Fruit fly (Drosophila melanogaster) whole organism, embryonic: ENCODE results near the gene mRpL14.

Experiments
- Antp ChIP-seq: fragments of 200-800 bp; sonication (Bioruptor generic); optimal IDR thresholded peaks from 3 replicates; lab custom pipeline; 2016; ENCODE audit warnings: missing biosample characterization, missing genetic modification characterization
- CG10431 ChIP-seq: fragments of 200-800 bp; sonication (Bioruptor generic); optimal IDR thresholded peaks from 3 replicates; lab custom pipeline; 2018; ENCODE audit warnings: missing biosample characterization, mild to moderate bottlenecking, missing genetic modification characterization
- CG10565 ChIP-seq: fragments of 200-800 bp; sonication (Bioruptor generic); optimal IDR thresholded peaks from 3 replicates; lab custom pipeline; 2016; ENCODE audit warnings: missing biosample characterization, mild to moderate bottlenecking, missing genetic modification characterization
- CG11247 ChIP-seq: fragments of 200-800 bp; sonication (Bioruptor generic); IDR thresholded peaks from 2 replicates; pipeline ENCODE4 v1.3.6; 2022; ENCODE audit warnings: missing biosample characterization, missing genetic modification characterization
- CG12155 ChIP-seq: fragments of 200-800 bp; sonication (Bioruptor generic); optimal IDR thresholded peaks from 3 replicates; lab custom pipeline; 2016; ENCODE audit warnings: missing biosample characterization, missing genetic modification characterization
- CG12236 ChIP-seq: fragments of 200-800 bp; sonication (Bioruptor generic); optimal IDR thresholded peaks from 2 replicates; lab custom pipeline; 2016; ENCODE audit warnings: missing biosample characterization, missing genetic modification characterization
- CG14667 ChIP-seq: fragments of 200-800 bp; sonication (Bioruptor generic); IDR thresholded peaks from 2 replicates; pipeline ENCODE4 v1.3.6; 2022; ENCODE audit warnings: missing biosample characterization, missing genetic modification characterization
- CG15073 ChIP-seq: fragments of 200-800 bp; sonication (Bioruptor generic); optimal IDR thresholded peaks from 2 replicates; lab custom pipeline; 2016; ENCODE audit warnings: missing biosample characterization, missing genetic modification characterization
- CG1603 ChIP-seq: fragments of 200-800 bp; sonication (Bioruptor generic); optimal IDR thresholded peaks from 2 replicates; lab custom pipeline; 2019; ENCODE audit warnings: missing biosample characterization, mild to moderate bottlenecking, missing genetic modification characterization, moderate library complexity
- CG17802 ChIP-seq: fragments of 200-800 bp; sonication (Bioruptor generic); optimal IDR thresholded peaks from 2 replicates; lab custom pipeline; 2018; ENCODE audit warnings: missing biosample characterization, mild to moderate bottlenecking, missing genetic modification characterization, moderate library complexity
- CG3065 ChIP-seq: fragments of 200-800 bp; sonication (Bioruptor generic); optimal IDR thresholded peaks from 2 replicates; lab custom pipeline; 2016; ENCODE audit warnings: missing biosample characterization, missing genetic modification characterization
- CG31441 ChIP-seq: fragments of 200-800 bp; sonication (Bioruptor generic); IDR thresholded peaks from 2 replicates; pipeline ENCODE4 v1.3.6; 2022; ENCODE audit warnings: missing biosample characterization, missing genetic modification characterization
- CG32767 ChIP-seq: fragments of 200-800 bp; sonication (Bioruptor generic); IDR thresholded peaks from 2 replicates; pipeline ENCODE4 v1.3.6; 2022; ENCODE audit warnings: missing biosample characterization, missing genetic modification characterization
- CG34224 ChIP-seq: fragments of 200-800 bp; sonication (Bioruptor generic); IDR thresholded peaks from 3 replicates; pipeline ENCODE4 v1.3.6; 2022; ENCODE audit warnings: missing biosample characterization, missing genetic modification characterization; ENCODE audit not compliant: partially characterized antibody
- CG4404 ChIP-seq: fragments of 200-800 bp; sonication (Bioruptor generic); IDR thresholded peaks from 2 replicates; pipeline ENCODE4 v1.3.6; 2022; ENCODE audit warnings: missing biosample characterization, missing genetic modification characterization
- CG4820 ChIP-seq: fragments of 200-800 bp; sonication (Bioruptor generic); optimal IDR thresholded peaks from 3 replicates; lab custom pipeline; 2016; ENCODE audit warnings: missing biosample characterization, missing genetic modification characterization
- CG4854 ChIP-seq: fragments of 200-800 bp; sonication (Bioruptor generic); optimal IDR thresholded peaks from 2 replicates; lab custom pipeline; 2016; ENCODE audit warnings: missing biosample characterization, missing genetic modification characterization, inconsistent platforms
- CG6254 ChIP-seq: fragments of 200-800 bp; sonication (Bioruptor generic); optimal IDR thresholded peaks from 3 replicates; lab custom pipeline; 2017; ENCODE audit warnings: mild to moderate bottlenecking, missing biosample characterization, missing genetic modification reagents, missing genetic modification characterization
- CG6813 ChIP-seq: fragments of 200-800 bp; sonication (Bioruptor generic); optimal IDR thresholded peaks from 2 replicates; lab custom pipeline; 2017; ENCODE audit warnings: missing biosample characterization, missing genetic modification characterization, mild to moderate bottlenecking, moderate library complexity, missing genetic modification reagents
- CG7357 ChIP-seq: fragments of 200-800 bp; sonication (Bioruptor generic); IDR thresholded peaks from 3 replicates; pipeline ENCODE4 v1.3.6; 2022; ENCODE audit warnings: missing biosample characterization, missing genetic modification characterization
- CG8290 ChIP-seq, 3 experiments: fragments of 200-800 bp; sonication (Bioruptor generic); optimal IDR thresholded peaks; 2 replicates each; lab custom pipeline; 2016 to 2019; ENCODE audit warnings: missing biosample characterization in 3 of 3, missing genetic modification characterization in 3 of 3, mild to moderate bottlenecking in 2 of 3, moderate library complexity in 1 of 3
- CG9609 ChIP-seq: fragments of 200-800 bp; sonication (Bioruptor generic); optimal IDR thresholded peaks from 3 replicates; lab custom pipeline; 2016; ENCODE audit warnings: missing biosample characterization, missing genetic modification characterization
- CkIIα-i1 ChIP-seq: fragments of 200-800 bp; sonication (Bioruptor generic); IDR thresholded peaks from 2 replicates; pipeline ENCODE4 v1.3.6; 2022; ENCODE audit warnings: missing biosample characterization, missing genetic modification characterization
- CoRest ChIP-seq: fragments of 200-800 bp; sonication (Bioruptor generic); optimal IDR thresholded peaks from 3 replicates; lab custom pipeline; 2018; ENCODE audit warnings: missing biosample characterization, mild to moderate bottlenecking, missing genetic modification characterization, moderate library complexity
- Fer2 ChIP-seq: fragments of 200-800 bp; sonication (Bioruptor generic); optimal IDR thresholded peaks from 2 replicates; lab custom pipeline; 2018; ENCODE audit warnings: missing biosample characterization, mild to moderate bottlenecking, missing genetic modification characterization, moderate library complexity
- Hand ChIP-seq: fragments of 200-800 bp; sonication (Bioruptor generic); optimal IDR thresholded peaks from 2 replicates; lab custom pipeline; 2017; ENCODE audit warnings: mild to moderate bottlenecking, missing biosample characterization, missing genetic modification reagents, missing genetic modification characterization
- Hey ChIP-seq: fragments of 200-800 bp; sonication (Bioruptor generic); optimal IDR thresholded peaks from 3 replicates; lab custom pipeline; 2018; ENCODE audit warnings: missing biosample characterization, mild to moderate bottlenecking, missing genetic modification characterization
- Lpt ChIP-seq: fragments of >200 bp; optimal IDR thresholded peaks from 2 replicates; lab custom pipeline; 2018; ENCODE audit warnings: missing biosample characterization, missing genetic modification characterization
- Scr ChIP-seq: fragments of 200-800 bp; sonication (Bioruptor generic); IDR thresholded peaks from 2 replicates; pipeline ENCODE4 v1.3.6; 2022; ENCODE audit warnings: missing biosample characterization, missing genetic modification characterization; ENCODE audit not compliant: partially characterized antibody
- amos ChIP-seq: fragments of 200-800 bp; sonication (Bioruptor generic); IDR thresholded peaks from 2 replicates; pipeline ENCODE4 v1.3.6; 2022; ENCODE audit warnings: missing biosample characterization, missing genetic modification characterization; ENCODE audit not compliant: partially characterized antibody
- bbx ChIP-seq: fragments of 200-800 bp; sonication (Bioruptor generic); IDR thresholded peaks from 2 replicates; pipeline ENCODE4 v1.3.6; 2022; ENCODE audit warnings: missing biosample characterization, missing genetic modification characterization; ENCODE audit not compliant: partially characterized antibody
- chif ChIP-seq, 2 experiments: fragments of 200-800 bp; sonication (Bioruptor generic); optimal IDR thresholded peaks; 3 replicates each; lab custom pipeline; 2016; ENCODE audit warnings: missing biosample characterization in 2 of 2, missing genetic modification characterization in 2 of 2
- cwo ChIP-seq: fragments of 200-800 bp; sonication (Bioruptor generic); optimal IDR thresholded peaks from 3 replicates; lab custom pipeline; 2017; ENCODE audit warnings: missing biosample characterization, missing genetic modification characterization, mild to moderate bottlenecking, moderate library complexity, missing genetic modification reagents
- dati ChIP-seq: fragments of 200-800 bp; sonication (Bioruptor generic); IDR thresholded peaks from 2 replicates; pipeline ENCODE4 v1.3.6; 2022; ENCODE audit warnings: missing biosample characterization, missing genetic modification characterization
- ewg ChIP-seq: fragments of 200-800 bp; sonication (Bioruptor generic); optimal IDR thresholded peaks from 3 replicates; lab custom pipeline; 2017; ENCODE audit warnings: mild to moderate bottlenecking, missing biosample characterization, missing genetic modification reagents, missing genetic modification characterization
- grau ChIP-seq: fragments of 200-800 bp; optimal IDR thresholded peaks from 3 replicates; lab custom pipeline; 2019; ENCODE audit warnings: missing biosample characterization, mild to moderate bottlenecking, missing genetic modification characterization, moderate library complexity
- hb ChIP-seq: fragments of 200-800 bp; sonication (Bioruptor generic); IDR thresholded peaks from 3 replicates; pipeline ENCODE4 v1.3.6; 2022; ENCODE audit warnings: missing biosample characterization, missing genetic modification characterization; ENCODE audit not compliant: partially characterized antibody
- ken ChIP-seq: fragments of 200-800 bp; sonication (Bioruptor generic); IDR thresholded peaks from 3 replicates; pipeline ENCODE4 v1.3.6; 2022; ENCODE audit warnings: missing biosample characterization, missing genetic modification characterization
- lov ChIP-seq, 2 experiments: fragments of 200-800 bp in 1 of 2; fragments of >200 bp in 1 of 2; sonication (Bioruptor generic) in 1 of 2; IDR thresholded peaks in 1 of 2; optimal IDR thresholded peaks in 1 of 2; 2 replicates in 1 of 2; 3 replicates in 1 of 2; pipeline versions ENCODE4 v1.3.6 to Lab custom; 2017 to 2022; ENCODE audit warnings: missing biosample characterization in 1 of 2, missing genetic modification characterization in 1 of 2
- ranshi ChIP-seq: fragments of 200-800 bp; sonication (Bioruptor generic); IDR thresholded peaks from 2 replicates; pipeline ENCODE4 v1.3.6; 2022; ENCODE audit warnings: missing biosample characterization, missing genetic modification characterization
- slbo ChIP-seq: fragments of 200-800 bp; sonication (Bioruptor generic); IDR thresholded peaks from 2 replicates; pipeline ENCODE4 v1.3.6; 2022; ENCODE audit warnings: missing biosample characterization, missing genetic modification characterization
- slp2 ChIP-seq: fragments of 200-800 bp; sonication (Bioruptor generic); optimal IDR thresholded peaks from 2 replicates; lab custom pipeline; 2016; ENCODE audit warnings: missing biosample characterization, missing genetic modification characterization
- tin ChIP-seq: fragments of 200-800 bp; sonication (Bioruptor generic); optimal IDR thresholded peaks from 3 replicates; lab custom pipeline; 2016; ENCODE audit warnings: missing biosample characterization, missing genetic modification characterization
- tll ChIP-seq, 2 experiments: fragments of 200-800 bp in 1 of 2; fragments of >200 bp in 1 of 2; sonication (Bioruptor generic) in 1 of 2; optimal IDR thresholded peaks; 2 replicates each; lab custom pipeline; 2017 to 2019; ENCODE audit warnings: missing biosample characterization in 2 of 2, missing genetic modification characterization in 2 of 2, mild to moderate bottlenecking in 1 of 2, moderate library complexity in 1 of 2
- vnd ChIP-seq: fragments of 200-800 bp; sonication (Bioruptor generic); IDR thresholded peaks from 3 replicates; pipeline ENCODE4 v1.3.6; 2022; ENCODE audit warnings: missing biosample characterization, missing genetic modification characterization; ENCODE audit not compliant: partially characterized antibody
- z ChIP-seq: fragments of 200-800 bp; sonication (Bioruptor generic); IDR thresholded peaks from 3 replicates; pipeline ENCODE4 v1.3.6; 2022; ENCODE audit warnings: missing biosample characterization, missing genetic modification characterization

mRpL14 gene

dm6 chrX:2296230-2297044, 48.0 kb downstream of the mRpL14 start (continued):
- TF ChIP-seq CG31441 (GFP tag; lab: Robert Waterston, UW) (peak; percentile 95), CkIIα-i1 (GFP tag; lab: Robert Waterston, UW) (peak; percentile 18; the same call in 1 of the 2 replicates), ewg (GFP tag; lab: Kevin White, UChicago) (peak; percentile 87), Scr (GFP tag; lab: Robert Waterston, UW) (no peak), CG12236 (peak; percentile 91), dati (GFP tag; lab: Robert Waterston, UW) (no peak), CG1603 (tag; lab: Kevin White, UChicago) (peak; percentile 88), amos (GFP tag; lab: Robert Waterston, UW) (peak; percentile 16; the same call in 1 of the 2 replicates), CG10431 (peak; percentile 86), CG3065 (peak; percentile 80), CG4854 (peak; percentile 86), CG11247 (peak; percentile 62; the same call in 1 of the 2 replicates), Antp (peak; percentile 96), tll (GFP tag; optimal IDR thresholded peaks at IDR 0.05; lab: Kevin White, UChicago) (peak; percentile 71 to 75), CG14667 (GFP tag; lab: Robert Waterston, UW) (peak; percentile 71), vnd (GFP tag; lab: Robert Waterston, UW) (no peak), CG6254 (GFP tag; lab: Kevin White, UChicago) (peak; percentile 83), CG4820 (peak; percentile 92), ken (GFP tag; lab: Robert Waterston, UW) (peak; percentile 73; the same call in 2 of the 3 replicates), CG32767 (GFP tag; lab: Robert Waterston, UW) (peak; percentile 71), Fer2 (tag; lab: Kevin White, UChicago) (peak; percentile 43), CoRest (tag; lab: Kevin White, UChicago) (peak; percentile 97), slp2 (GFP tag; lab: Kevin White, UChicago) (peak; percentile 95), CG6813 (GFP tag; lab: Kevin White, UChicago) (peak; percentile 91), chif (GFP tag; optimal IDR thresholded peaks at IDR 0.05; lab: Kevin White, UChicago) (peak; percentile 93 to 96), grau (tag; lab: Kevin White, UChicago) (peak; percentile 94), Lpt (no peak), tin (peak; percentile 89), bbx (no peak), CG17802 (tag; lab: Kevin White, UChicago) (peak; percentile 68), CG10565 (GFP tag; lab: Kevin White, UChicago) (peak; percentile 69), CG4404 (GFP tag; lab: Robert Waterston, UW) (peak; percentile 86), ranshi (GFP tag; lab: Robert Waterston, UW) (peak; percentile 70; the same call in 1 of the 2 replicates), Hand (GFP tag; lab: Kevin White, UChicago) (peak; percentile 92), hb (no peak), CG34224 (GFP tag; lab: Robert Waterston, UW) (no peak), CG8290 (GFP tag; optimal IDR thresholded peaks at IDR 0.05; lab: Kevin White, UChicago) (peak; percentile 89), CG8290 (tag; optimal IDR thresholded peaks at IDR 0.05; lab: Kevin White, UChicago) (peak; percentile 75 to 83), z (peak; percentile 68; the same call in 1 of the 3 replicates), CG7357 (peak; percentile 80), CG15073 (GFP tag; lab: Kevin White, UChicago) (peak; percentile 42), cwo (GFP tag; lab: Kevin White, UChicago) (peak; percentile 90), lov (optimal IDR thresholded peaks at IDR 0.05; lab: Kevin White, UChicago) (no peak), lov (GFP tag; IDR thresholded peaks at IDR 0.05; lab: Robert Waterston, UW) (0 out of 3 replicates have a peak, but pooled peaks have one; percentile 56), CG9609 (GFP tag; lab: Kevin White, UChicago) (peak; percentile 94), slbo (GFP tag; lab: Robert Waterston, UW) (peak; percentile 84), Hey (peak; percentile 65), CG12155 (GFP tag; lab: Kevin White, UChicago) (peak; percentile 91)
